Fruit fly (Drosophila melanogaster) S2 (cell line): ENCODE data around the gene nullo.

Experiments
- CG8478 ChIP-seq: fragments of >200 bp; optimal IDR thresholded peaks from 2 replicates; lab custom pipeline; 2018
- CTCF ChIP-seq, 2 experiments: fragments of >200 bp; optimal IDR thresholded peaks; 2 replicates each; lab custom pipeline; 2018

DNA sequence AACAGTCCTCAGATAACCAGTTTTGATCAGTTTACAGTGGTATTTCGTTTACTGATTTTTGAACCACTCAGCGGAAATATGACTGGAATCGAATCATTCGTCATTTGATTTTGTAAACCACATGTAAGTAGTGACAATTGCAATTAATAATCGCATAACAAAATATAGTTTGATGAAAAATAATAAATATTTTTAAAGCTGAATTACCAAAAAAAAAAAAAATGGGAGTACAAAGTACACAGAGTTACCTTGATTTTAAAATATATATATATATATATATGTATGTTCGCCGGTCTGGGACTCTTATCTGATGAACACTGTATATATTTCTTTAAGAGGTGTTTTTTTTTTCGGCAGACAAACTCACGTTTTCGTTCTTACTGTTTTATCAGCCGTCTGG, 18.0 kb downstream of the nullo start:
- no peak for TF ChIP-seq CG8478 (lab: Kevin White, UChicago)
- no peak for TF ChIP-seq CTCF (optimal IDR thresholded peaks at IDR 0.05; lab: Kevin White, UChicago)
